Fruit fly (Drosophila melanogaster): ENCODE data around the gene Alr.

dm6 chrX:19769821-19770519, 21.9 kb downstream of the Alr start:
- TF ChIP-seq CG14667 (GFP tag; IDR thresholded peaks at IDR 0.05) = no peak
- no peak for TF ChIP-seq CG43689 (GFP tag; IDR thresholded peaks at IDR 0.05)
- peak; percentile 18 for TF ChIP-seq ac (GFP tag; optimal IDR thresholded peaks at IDR 0.05)
- no peak for TF ChIP-seq wek (GFP tag; optimal IDR thresholded peaks at IDR 0.05)
- TF ChIP-seq CG32767 (GFP tag; IDR thresholded peaks at IDR 0.05) = 0 out of 2 replicates have a peak, but pooled peaks have one; percentile 15
- TF ChIP-seq Asciz (GFP tag; optimal IDR thresholded peaks at IDR 0.05) = peak; percentile 5
- peak; percentile 73 for TF ChIP-seq gem (tag; optimal IDR thresholded peaks at IDR 0.05)
- TF ChIP-seq tll (GFP tag; optimal IDR thresholded peaks at IDR 0.05) = no peak
- no peak for TF ChIP-seq pan (optimal IDR thresholded peaks at IDR 0.05)
- no peak for TF ChIP-seq pan (GFP tag; optimal IDR thresholded peaks at IDR 0.05 in 1 of 2, IDR thresholded peaks at IDR 0.05 in 1 of 2)
- peak; percentile 37 for TF ChIP-seq CG1603 (tag; optimal IDR thresholded peaks at IDR 0.05)
- peak; percentile 69 for TF ChIP-seq ara (GFP tag; IDR thresholded peaks at IDR 0.05)
- no peak for TF ChIP-seq CG2129 (GFP tag; IDR thresholded peaks at IDR 0.05; ENCODE audit: partially characterized antibody)
- TF ChIP-seq Bdp1 (GFP tag; optimal IDR thresholded peaks at IDR 0.05) = no peak
- peak; percentile 9 for TF ChIP-seq CG12744 (GFP tag; optimal IDR thresholded peaks at IDR 0.05)
